Worm (Caenorhabditis elegans) whole organism, midembryonic: ENCODE data around the gene Y43D4A.1.
"Not testable (repeated sequence)": the region's sequence is repeated elsewhere in the genome, so short reads cannot be mapped to it uniquely, and the experiment has no call there.

Source experiments
- T22C8.4 ChIP-seq: fragments of 200-800 bp; sonication (Bioruptor generic); IDR thresholded peaks from 2 replicates; pipeline ENCODE4 v1.3.6; 2022; ENCODE audit warnings: missing genetic modification characterization, missing compliant biosample characterization
- cog-1 ChIP-seq: sonication (generic microtip); optimal IDR thresholded peaks from 2 replicates; lab custom pipeline; 2016; ENCODE audit warnings: missing genetic modification characterization, missing compliant biosample characterization
- flt-1 ChIP-seq: fragments of 200-800 bp; sonication (Bioruptor generic); IDR thresholded peaks from 2 replicates; pipeline ENCODE4 v1.3.6; 2022; ENCODE audit warnings: missing genetic modification characterization, missing compliant biosample characterization
- klf-2 ChIP-seq: fragments of 200-800 bp; sonication (Bioruptor generic); conservative IDR thresholded peaks from 2 replicates; pipeline ENCODE4 v1.3.6; 2022; ENCODE audit warnings: missing genetic modification reagents, missing genetic modification characterization, missing compliant biosample characterization
- med-1 ChIP-seq: sonication (generic microtip); optimal IDR thresholded peaks from 2 replicates; lab custom pipeline; 2017; ENCODE audit warnings: missing genetic modification characterization, mild to moderate bottlenecking, missing compliant biosample characterization, antibody characterized with exemption, missing genetic modification reagents; ENCODE audit not compliant: insufficient read depth
- ref-1 ChIP-seq: fragments of 200-800 bp; sonication (Bioruptor generic); conservative IDR thresholded peaks from 2 replicates; pipeline ENCODE4 v1.3.6; 2022; ENCODE audit warnings: missing genetic modification reagents, missing genetic modification characterization, missing compliant biosample characterization
- tab-1 ChIP-seq: fragments of 200-800 bp; sonication (Bioruptor generic); IDR thresholded peaks from 2 replicates; pipeline ENCODE4 v1.3.6; 2022; ENCODE audit warnings: missing genetic modification characterization, missing compliant biosample characterization
- ztf-23 ChIP-seq: fragments of 200-800 bp; sonication (Bioruptor generic); IDR thresholded peaks from 2 replicates; pipeline ENCODE4 v1.3.6; 2022; ENCODE audit warnings: missing genetic modification reagents, missing genetic modification characterization, missing compliant biosample characterization
- ztf-29 ChIP-seq: fragments of 200-800 bp; sonication (Bioruptor generic); IDR thresholded peaks from 2 replicates; pipeline ENCODE4 v1.3.6; 2022; ENCODE audit warnings: missing genetic modification reagents, missing genetic modification characterization, missing compliant biosample characterization

Gene Y43D4A.1

DNA sequence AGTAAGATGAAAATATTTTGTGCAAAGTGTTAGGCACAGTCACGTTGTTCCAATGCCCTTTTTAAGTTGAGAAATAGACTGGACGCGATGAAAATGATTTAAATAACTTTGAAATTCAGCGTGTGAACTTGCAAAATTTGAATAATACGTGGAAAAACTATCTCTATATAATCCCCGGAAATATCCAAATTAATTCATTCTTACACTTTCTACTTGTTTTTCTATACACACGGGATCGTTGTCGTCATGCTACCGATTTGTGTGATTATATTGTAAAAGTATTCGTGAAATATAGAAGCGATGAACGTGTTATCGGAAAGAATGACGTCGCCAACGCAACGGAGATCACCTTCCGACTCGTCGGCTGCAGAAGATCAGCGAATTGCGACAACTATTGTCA lies at the start of gene Y43D4A.1:
TSS of gene Y43D4A.1 (plus strand) at position 301 of the 400 bp plus-strand sequence.
- no peak for TF ChIP-seq ref-1 (GFP tag; lab: Robert Waterston, UW)
- TF ChIP-seq med-1, result no peak
- TF ChIP-seq ztf-29 (GFP tag; lab: Robert Waterston, UW), result no peak
- TF ChIP-seq ztf-23, result no peak
- no peak for TF ChIP-seq klf-2 (GFP tag; lab: Robert Waterston, UW)
- TF ChIP-seq cog-1 (tag; lab: Kevin White, UChicago), result no peak
- TF ChIP-seq T22C8.4 (GFP tag; lab: Robert Waterston, UW), result no peak
- no peak for TF ChIP-seq flt-1 (GFP tag; lab: Robert Waterston, UW)
- TF ChIP-seq tab-1 (GFP tag; lab: Robert Waterston, UW), result no peak

DNA sequence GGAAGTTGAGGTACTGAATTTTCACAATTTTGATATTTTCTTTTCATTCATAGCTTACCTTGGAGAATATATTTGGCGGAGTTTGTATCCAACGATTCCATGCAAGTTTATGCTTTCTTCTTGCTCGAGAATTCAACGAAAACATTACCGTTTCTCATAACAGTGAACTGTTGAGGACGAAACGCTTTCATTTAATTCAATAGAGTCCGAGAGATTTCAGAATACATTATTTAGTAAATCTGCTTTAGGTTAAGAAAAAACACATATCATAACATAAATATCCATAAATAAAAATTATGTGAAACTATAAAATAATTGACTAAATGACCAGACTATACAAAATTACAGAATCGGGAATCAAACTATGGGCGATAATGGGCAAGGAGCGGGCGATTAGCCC lies 49.1 kb upstream of the Y43D4A.1 start, which contains the start of gene Y51H4A.941:
TSS of gene Y51H4A.941 (minus strand) at position 101 of the 400 bp plus-strand sequence.
- no peak for TF ChIP-seq tab-1 (GFP tag; lab: Robert Waterston, UW)

DNA sequence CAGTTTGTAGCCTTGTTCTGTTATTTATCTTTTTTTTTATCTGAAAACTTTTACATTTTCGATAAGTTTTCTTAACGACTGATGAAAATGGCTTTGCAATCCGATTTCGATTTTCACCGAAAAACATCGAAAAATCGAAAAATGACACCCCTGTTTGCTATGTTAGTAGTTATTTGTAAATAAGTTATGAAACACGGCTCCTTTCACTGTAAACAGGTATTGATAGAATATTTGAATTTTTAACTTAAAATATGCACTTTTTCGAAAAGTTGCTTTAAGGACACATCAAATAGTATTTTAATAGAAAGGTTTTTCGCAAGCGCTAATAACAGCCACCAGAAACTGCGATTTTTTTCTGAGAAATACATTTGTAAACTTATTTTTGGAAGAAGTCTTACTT lies 47.2 kb upstream of the Y43D4A.1 start:
- TF ChIP-seq med-1, result no peak
- no peak for TF ChIP-seq ztf-29 (GFP tag; lab: Robert Waterston, UW)
- TF ChIP-seq ref-1 (GFP tag; lab: Robert Waterston, UW), result no peak
- no peak for TF ChIP-seq flt-1 (GFP tag; lab: Robert Waterston, UW)
- TF ChIP-seq klf-2 (GFP tag; lab: Robert Waterston, UW), result no peak
- TF ChIP-seq T22C8.4 (GFP tag; lab: Robert Waterston, UW), result no peak
- TF ChIP-seq tab-1 (GFP tag; lab: Robert Waterston, UW), result no peak
- TF ChIP-seq cog-1 (tag; lab: Kevin White, UChicago), result no peak

DNA sequence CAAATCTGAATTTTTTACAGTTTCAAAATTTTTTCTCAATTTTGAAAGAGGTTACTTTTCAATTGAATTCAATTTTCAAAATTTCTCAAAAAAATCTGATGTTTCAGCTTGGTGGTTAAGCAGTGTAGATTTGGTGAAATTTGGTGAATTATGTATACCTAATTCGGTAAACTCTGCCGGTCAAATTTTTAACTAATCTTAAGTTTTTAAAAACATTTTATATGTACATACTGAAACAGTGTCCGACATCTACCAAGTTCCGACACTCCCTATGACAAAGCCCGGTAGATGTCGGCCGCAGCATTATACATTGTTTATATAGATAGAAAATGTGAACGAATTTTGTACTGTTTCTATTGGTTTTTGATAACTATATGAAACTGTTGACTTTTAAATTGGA lies 36.7 kb upstream of the Y43D4A.1 start:
- TF ChIP-seq cog-1 (tag; lab: Kevin White, UChicago), result no peak
- TF ChIP-seq ztf-23, result no peak
- TF ChIP-seq ref-1 (GFP tag; lab: Robert Waterston, UW), result no peak
- TF ChIP-seq ztf-29 (GFP tag; lab: Robert Waterston, UW), result no peak
- no peak for TF ChIP-seq med-1
- TF ChIP-seq T22C8.4 (GFP tag; lab: Robert Waterston, UW), result no peak

DNA sequence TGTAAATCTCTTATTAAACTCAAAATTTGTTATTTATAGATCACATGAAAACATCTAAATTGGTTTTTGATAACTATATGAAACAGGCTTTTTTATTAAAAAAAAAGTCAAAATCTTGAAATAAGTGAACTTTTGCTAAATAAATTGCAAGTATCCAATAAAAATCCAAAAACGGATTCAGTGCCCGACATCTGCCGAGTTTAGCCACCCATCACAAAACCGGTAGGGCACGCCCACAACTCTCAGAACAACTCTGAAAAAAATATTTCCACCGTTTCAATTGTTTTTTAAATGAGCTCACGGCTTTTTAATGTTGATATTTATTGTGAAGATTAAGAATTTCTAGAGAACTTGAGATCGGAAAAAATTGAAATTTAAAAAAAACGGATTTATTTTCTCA lies 33.9 kb upstream of the Y43D4A.1 start:
- no peak for TF ChIP-seq ztf-23
- no peak for TF ChIP-seq cog-1 (tag; lab: Kevin White, UChicago)
- TF ChIP-seq ref-1 (GFP tag; lab: Robert Waterston, UW), result no peak
- TF ChIP-seq flt-1 (GFP tag; lab: Robert Waterston, UW), result no peak
- no peak for TF ChIP-seq T22C8.4 (GFP tag; lab: Robert Waterston, UW)
- no peak for TF ChIP-seq klf-2 (GFP tag; lab: Robert Waterston, UW)
- TF ChIP-seq tab-1 (GFP tag; lab: Robert Waterston, UW), result no peak
- no peak for TF ChIP-seq med-1
- TF ChIP-seq ztf-29 (GFP tag; lab: Robert Waterston, UW), result no peak

DNA sequence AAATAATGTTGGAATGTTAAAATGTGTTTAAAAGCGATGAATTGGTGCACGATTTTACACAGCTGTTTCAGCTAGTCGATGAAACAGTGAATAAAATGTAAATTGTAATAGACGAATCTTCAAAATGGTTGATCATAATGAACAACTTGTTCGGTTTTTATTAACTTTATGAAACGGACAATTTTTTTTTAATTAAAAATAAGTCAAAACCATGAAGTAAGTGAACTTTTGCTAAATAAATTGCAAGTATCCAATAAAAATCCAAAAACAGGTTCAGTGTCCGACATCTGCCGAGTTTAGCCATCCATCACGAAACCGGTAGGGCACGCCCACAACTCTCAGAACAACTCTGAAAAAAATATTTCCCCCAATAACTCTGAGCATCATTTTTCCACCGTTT lies 33.3 kb upstream of the Y43D4A.1 start:
- no peak for TF ChIP-seq flt-1 (GFP tag; lab: Robert Waterston, UW)
- TF ChIP-seq ref-1 (GFP tag; lab: Robert Waterston, UW), result no peak
- no peak for TF ChIP-seq ztf-23
- no peak for TF ChIP-seq med-1
- TF ChIP-seq T22C8.4 (GFP tag; lab: Robert Waterston, UW), result no peak
- TF ChIP-seq klf-2 (GFP tag; lab: Robert Waterston, UW), result no peak
- TF ChIP-seq ztf-29 (GFP tag; lab: Robert Waterston, UW), result no peak
- no peak for TF ChIP-seq tab-1 (GFP tag; lab: Robert Waterston, UW)
- TF ChIP-seq cog-1 (tag; lab: Kevin White, UChicago), result no peak

DNA sequence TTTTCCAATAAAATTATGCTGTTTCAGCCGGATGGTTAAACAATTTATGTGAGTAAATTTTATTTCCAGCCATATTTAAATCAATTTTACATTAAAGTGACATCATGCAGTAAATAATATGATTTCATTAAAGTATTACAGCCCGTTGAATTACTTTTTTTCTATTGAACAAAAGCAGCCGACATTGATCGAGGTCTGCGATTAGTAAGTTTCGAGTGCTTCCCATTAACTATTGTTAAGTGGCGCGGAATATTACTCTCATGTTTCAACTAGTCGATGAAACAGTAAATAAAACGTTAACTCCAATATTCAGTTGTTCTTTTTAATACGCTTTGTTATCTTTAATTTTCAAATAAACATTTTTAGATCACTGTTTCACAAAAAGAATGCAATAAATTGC lies 25.0 kb upstream of the Y43D4A.1 start:
- TF ChIP-seq tab-1 (GFP tag; lab: Robert Waterston, UW) (no peak), ztf-29 (GFP tag; lab: Robert Waterston, UW) (no peak), ztf-23 (no peak)

DNA sequence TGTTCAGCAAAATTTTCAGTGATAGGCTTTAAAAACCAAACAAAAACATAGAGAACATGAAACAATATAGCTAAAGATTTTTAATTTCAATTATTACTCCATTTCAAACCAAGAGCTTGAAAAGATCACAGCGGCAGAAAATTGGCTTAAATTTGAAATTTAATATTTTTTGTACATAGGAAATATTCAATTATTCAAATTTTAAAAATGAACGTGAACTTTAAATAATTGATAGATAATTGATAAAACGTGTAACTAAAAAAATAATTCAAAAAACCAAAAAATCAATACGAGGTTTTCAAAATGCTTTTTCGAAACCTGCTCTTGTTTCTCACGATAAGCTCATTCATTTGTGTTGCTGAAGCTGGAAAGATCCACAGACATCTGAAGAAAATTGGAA lies 23.2 kb upstream of the Y43D4A.1 start, which contains the start of gene Y51H4A.22:
TSS of gene Y51H4A.22 (plus strand) at position 301 of the 400 bp plus-strand sequence.
- TF ChIP-seq ztf-23 (no peak), tab-1 (GFP tag; lab: Robert Waterston, UW) (no peak)

DNA sequence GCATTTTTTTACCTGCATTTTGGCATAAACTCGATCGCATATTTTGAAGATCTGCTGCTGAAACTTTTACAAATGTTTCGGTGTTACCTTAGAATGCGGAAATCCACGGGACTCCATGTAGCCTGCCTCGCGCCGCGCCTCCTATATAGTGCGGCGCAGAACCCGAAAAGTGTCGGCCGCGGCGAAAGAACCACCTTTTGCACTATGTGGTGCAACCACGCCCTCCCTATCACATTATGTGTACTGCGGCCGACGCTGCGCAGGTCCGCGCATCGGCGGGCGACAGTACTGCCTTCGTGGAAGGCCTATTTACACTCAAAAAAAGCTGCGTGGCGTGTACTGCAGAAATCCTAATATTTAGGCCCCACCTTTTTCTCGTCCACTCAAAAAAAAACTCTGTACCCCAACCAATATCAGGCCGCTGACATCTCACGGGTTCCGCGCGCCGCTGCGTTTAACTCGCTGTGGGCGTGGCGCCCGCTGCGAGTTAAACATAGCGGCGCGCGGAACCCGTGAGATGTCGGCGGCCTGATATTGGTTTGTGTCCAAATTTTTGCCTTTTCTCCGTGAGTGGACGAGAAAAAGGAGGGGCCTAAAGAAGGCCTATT lies 21.5 kb upstream of the Y43D4A.1 start:
- no peak for TF ChIP-seq ztf-29 (GFP tag; lab: Robert Waterston, UW)
- TF ChIP-seq ref-1 (GFP tag; lab: Robert Waterston, UW), result no peak
- TF ChIP-seq klf-2 (GFP tag; lab: Robert Waterston, UW), result no peak
- TF ChIP-seq ztf-23, result no peak
- no peak for TF ChIP-seq tab-1 (GFP tag; lab: Robert Waterston, UW)
- no peak for TF ChIP-seq flt-1 (GFP tag; lab: Robert Waterston, UW)
- no peak for TF ChIP-seq med-1
- no peak for TF ChIP-seq cog-1 (tag; lab: Kevin White, UChicago)
- TF ChIP-seq T22C8.4 (GFP tag; lab: Robert Waterston, UW), result no peak

DNA sequence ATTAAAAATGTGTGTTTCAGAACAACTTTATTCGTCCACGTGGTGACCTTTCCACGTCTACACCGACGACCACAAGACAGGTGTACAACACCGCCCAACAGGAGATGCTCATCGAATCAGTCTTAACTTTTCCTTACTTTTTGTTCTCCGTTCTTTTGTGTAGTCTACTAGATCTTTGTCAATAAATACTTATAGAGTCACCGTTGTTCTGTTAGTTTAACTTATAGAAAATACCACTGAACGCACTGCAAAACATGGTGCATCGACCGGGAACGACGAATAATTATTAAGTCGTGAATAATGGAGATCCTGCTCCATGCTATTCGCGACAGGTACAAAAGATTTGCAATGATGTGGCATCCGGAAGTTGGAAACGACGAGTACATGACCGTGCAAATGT lies 21.0 kb upstream of the Y43D4A.1 start, which contains the start of gene Y51H4A.23:
TSS of gene Y51H4A.23 (plus strand) at position 301 of the 400 bp plus-strand sequence.
- not testable (repeated sequence) for TF ChIP-seq klf-2, flt-1, ref-1 (GFP tag; lab: Robert Waterston, UW)
